Fruit fly (Drosophila melanogaster) whole organism, embryonic: ENCODE measurements around the gene Tollo.
A peak's percentile ranks its signal among the peaks of the same experiment; 100 is the strongest.

Experiments used
- Adf1 ChIP-seq: fragments of 200-800 bp; sonication (Bioruptor generic); IDR thresholded peaks from 2 replicates; pipeline ENCODE4 v1.3.6; 2022; ENCODE audit warnings: missing biosample characterization, missing genetic modification characterization
- BEAF-32 ChIP-seq: fragments of 200-800 bp; sonication (Bioruptor generic); optimal IDR thresholded peaks from 3 replicates; lab custom pipeline; 2017; ENCODE audit warnings: missing biosample characterization, missing genetic modification characterization, mild to moderate bottlenecking, moderate library complexity, missing genetic modification reagents
- BtbVII ChIP-seq: fragments of 200-800 bp; sonication (Bioruptor generic); optimal IDR thresholded peaks from 3 replicates; lab custom pipeline; 2017; ENCODE audit warnings: missing biosample characterization, mild to moderate bottlenecking, missing genetic modification characterization
- Bteb2 ChIP-seq: fragments of 200-800 bp; sonication (Bioruptor generic); optimal IDR thresholded peaks from 2 replicates; lab custom pipeline; 2016; ENCODE audit warnings: missing biosample characterization, missing genetic modification characterization
- CG10565 ChIP-seq: fragments of 200-800 bp; sonication (Bioruptor generic); optimal IDR thresholded peaks from 3 replicates; lab custom pipeline; 2016; ENCODE audit warnings: missing biosample characterization, mild to moderate bottlenecking, missing genetic modification characterization
- CG11560 ChIP-seq: fragments of 200-800 bp; sonication (Bioruptor generic); IDR thresholded peaks from 3 replicates; pipeline ENCODE4 v1.3.6; 2022; ENCODE audit warnings: missing biosample characterization, missing genetic modification characterization
- CG13296 ChIP-seq: fragments of 200-800 bp; sonication (Bioruptor generic); optimal IDR thresholded peaks from 3 replicates; lab custom pipeline; 2018; ENCODE audit warnings: missing biosample characterization, mild to moderate bottlenecking, missing genetic modification characterization
- CG14014 ChIP-seq: fragments of 200-800 bp; sonication (Bioruptor generic); IDR thresholded peaks from 2 replicates; pipeline ENCODE4 v1.3.6; 2022; ENCODE audit warnings: missing biosample characterization, missing genetic modification characterization
- CG15601 ChIP-seq: fragments of 200-800 bp; sonication (Bioruptor generic); optimal IDR thresholded peaks from 3 replicates; lab custom pipeline; 2019; ENCODE audit warnings: missing biosample characterization, mild to moderate bottlenecking, missing genetic modification characterization, moderate library complexity
- CG17829 ChIP-seq: fragments of 200-800 bp; optimal IDR thresholded peaks from 2 replicates; lab custom pipeline; 2019; ENCODE audit warnings: missing biosample characterization, mild to moderate bottlenecking, missing genetic modification characterization, moderate library complexity
- CG18262 ChIP-seq: fragments of 200-800 bp; optimal IDR thresholded peaks from 3 replicates; lab custom pipeline; 2019; ENCODE audit warnings: missing biosample characterization, mild to moderate bottlenecking, missing genetic modification characterization, moderate library complexity
- CG1832 ChIP-seq: fragments of 200-800 bp; sonication (Bioruptor generic); optimal IDR thresholded peaks from 2 replicates; lab custom pipeline; 2017; ENCODE audit warnings: missing biosample characterization, mild to moderate bottlenecking, missing genetic modification characterization, inconsistent platforms
- CG4282 ChIP-seq: fragments of 200-800 bp; sonication (Bioruptor generic); optimal IDR thresholded peaks from 2 replicates; lab custom pipeline; 2016; ENCODE audit warnings: missing biosample characterization, missing genetic modification characterization
- CG6813 ChIP-seq: fragments of 200-800 bp; sonication (Bioruptor generic); optimal IDR thresholded peaks from 2 replicates; lab custom pipeline; 2017; ENCODE audit warnings: missing biosample characterization, missing genetic modification characterization, mild to moderate bottlenecking, moderate library complexity, missing genetic modification reagents
- CG7372 ChIP-seq: fragments of 200-800 bp; sonication (Bioruptor generic); IDR thresholded peaks from 2 replicates; pipeline ENCODE4 v1.3.6; 2022; ENCODE audit warnings: missing biosample characterization, missing genetic modification characterization
- CG7928 ChIP-seq: fragments of 200-800 bp; sonication (Bioruptor generic); optimal IDR thresholded peaks from 2 replicates; lab custom pipeline; 2017; ENCODE audit warnings: missing biosample characterization, mild to moderate bottlenecking, missing genetic modification characterization
- CG8765 ChIP-seq: fragments of 200-800 bp; sonication (Bioruptor generic); IDR thresholded peaks from 2 replicates; pipeline ENCODE4 v1.3.6; 2022; ENCODE audit warnings: missing biosample characterization, missing genetic modification characterization
- CG9797 ChIP-seq: fragments of 200-800 bp; sonication (Bioruptor generic); optimal IDR thresholded peaks from 3 replicates; lab custom pipeline; 2018; ENCODE audit warnings: missing biosample characterization, mild to moderate bottlenecking, missing genetic modification characterization
- Dll ChIP-seq: fragments of 200-800 bp; sonication (Bioruptor generic); IDR thresholded peaks from 4 replicates; pipeline ENCODE4 v1.3.6; 2022; ENCODE audit warnings: missing biosample characterization, missing genetic modification characterization; ENCODE audit not compliant: partially characterized antibody
- Elba2 ChIP-seq: fragments of 200-800 bp; sonication (Bioruptor generic); optimal IDR thresholded peaks from 3 replicates; lab custom pipeline; 2016; ENCODE audit warnings: missing biosample characterization, missing genetic modification characterization
- H15 ChIP-seq: fragments of 200-800 bp; sonication (Bioruptor generic); IDR thresholded peaks from 3 replicates; pipeline ENCODE4 v1.3.6; 2022; ENCODE audit warnings: missing biosample characterization, missing genetic modification characterization
- Hand ChIP-seq: fragments of 200-800 bp; sonication (Bioruptor generic); optimal IDR thresholded peaks from 2 replicates; lab custom pipeline; 2017; ENCODE audit warnings: mild to moderate bottlenecking, missing biosample characterization, missing genetic modification reagents, missing genetic modification characterization
- Hr78 ChIP-seq, 2 experiments: fragments of 200-800 bp in 1 of 2; fragments of >200 bp in 1 of 2; sonication (Bioruptor generic) in 1 of 2; optimal IDR thresholded peaks; 2 replicates each; lab custom pipeline; 2017 to 2019; ENCODE audit warnings: missing biosample characterization in 2 of 2, missing genetic modification characterization in 2 of 2, mild to moderate bottlenecking in 1 of 2, moderate library complexity in 1 of 2
- Neu2 ChIP-seq: fragments of 200-800 bp; sonication (Bioruptor generic); optimal IDR thresholded peaks from 3 replicates; lab custom pipeline; 2016; ENCODE audit warnings: missing biosample characterization, missing genetic modification characterization, borderline replicate concordance
- Nf-YA ChIP-seq: fragments of 200-800 bp; sonication (Bioruptor generic); IDR thresholded peaks from 2 replicates; pipeline ENCODE4 v1.3.6; 2022; ENCODE audit warnings: missing biosample characterization, missing genetic modification characterization
- Ptx1 ChIP-seq: fragments of 200-800 bp; sonication (Bioruptor generic); IDR thresholded peaks from 2 replicates; pipeline ENCODE4 v1.3.6; 2022; ENCODE audit warnings: missing biosample characterization, missing genetic modification characterization
- Ssrp ChIP-seq: fragments of 200-800 bp; sonication (Bioruptor generic); optimal IDR thresholded peaks from 2 replicates; lab custom pipeline; 2018; ENCODE audit warnings: missing biosample characterization, mild to moderate bottlenecking, missing genetic modification characterization, moderate library complexity
- Trl ChIP-seq, 3 experiments: fragments of >200 bp in 2 of 3; fragments of 200-800 bp in 1 of 3; sonication (Bioruptor generic) in 1 of 3; optimal IDR thresholded peaks; 2 replicates in 1 of 3; 3 replicates in 2 of 3; lab custom pipeline; 2016 to 2017; ENCODE audit warnings: missing biosample characterization in 1 of 3, missing genetic modification characterization in 1 of 3
- abd-A ChIP-seq: fragments of 200-800 bp; sonication (Bioruptor generic); optimal IDR thresholded peaks from 3 replicates; lab custom pipeline; 2019; ENCODE audit warnings: missing biosample characterization, mild to moderate bottlenecking, missing genetic modification characterization, moderate library complexity
- ac ChIP-seq: fragments of 200-800 bp; sonication (Bioruptor generic); optimal IDR thresholded peaks from 3 replicates; lab custom pipeline; 2017; ENCODE audit warnings: missing biosample characterization, mild to moderate bottlenecking, missing genetic modification characterization
- chinmo ChIP-seq: fragments of 200-800 bp; sonication (Bioruptor generic); IDR thresholded peaks from 4 replicates; pipeline ENCODE4 v1.3.6; 2022; ENCODE audit warnings: missing biosample characterization, missing genetic modification characterization; ENCODE audit not compliant: partially characterized antibody
- crol ChIP-seq: fragments of 200-800 bp; sonication (Bioruptor generic); IDR thresholded peaks from 2 replicates; pipeline ENCODE4 v1.3.6; 2022; ENCODE audit warnings: missing biosample characterization, missing genetic modification characterization
- danr ChIP-seq: fragments of 200-800 bp; sonication (Bioruptor generic); IDR thresholded peaks from 2 replicates; pipeline ENCODE4 v1.3.6; 2022; ENCODE audit warnings: missing biosample characterization, missing genetic modification characterization
- dati ChIP-seq: fragments of 200-800 bp; sonication (Bioruptor generic); IDR thresholded peaks from 2 replicates; pipeline ENCODE4 v1.3.6; 2022; ENCODE audit warnings: missing biosample characterization, missing genetic modification characterization
- dpn ChIP-seq, 2 experiments: fragments of 200-800 bp; sonication (Bioruptor generic); optimal IDR thresholded peaks; 3 replicates each; lab custom pipeline; 2016; ENCODE audit warnings: missing biosample characterization in 2 of 2, missing genetic modification characterization in 2 of 2
- ems ChIP-seq: fragments of 200-800 bp; sonication (Bioruptor generic); optimal IDR thresholded peaks from 3 replicates; lab custom pipeline; 2016; ENCODE audit warnings: missing biosample characterization, missing genetic modification characterization
- eyg ChIP-seq: fragments of 200-800 bp; sonication (Bioruptor generic); optimal IDR thresholded peaks from 3 replicates; lab custom pipeline; 2016; ENCODE audit warnings: missing biosample characterization, missing genetic modification characterization
- fru ChIP-seq: fragments of >200 bp; optimal IDR thresholded peaks from 2 replicates; lab custom pipeline; 2017
- grau ChIP-seq: fragments of 200-800 bp; optimal IDR thresholded peaks from 3 replicates; lab custom pipeline; 2019; ENCODE audit warnings: missing biosample characterization, mild to moderate bottlenecking, missing genetic modification characterization, moderate library complexity
- hb ChIP-seq: fragments of 200-800 bp; sonication (Bioruptor generic); IDR thresholded peaks from 3 replicates; pipeline ENCODE4 v1.3.6; 2022; ENCODE audit warnings: missing biosample characterization, missing genetic modification characterization; ENCODE audit not compliant: partially characterized antibody
- kay ChIP-seq: fragments of 200-800 bp; sonication (Bioruptor generic); optimal IDR thresholded peaks from 2 replicates; lab custom pipeline; 2016; ENCODE audit warnings: missing biosample characterization, missing genetic modification characterization
- luna ChIP-seq: fragments of 200-800 bp; sonication (Bioruptor generic); optimal IDR thresholded peaks from 2 replicates; lab custom pipeline; 2016; ENCODE audit warnings: missing biosample characterization, missing genetic modification characterization
- maf-S ChIP-seq: fragments of 200-800 bp; sonication (Bioruptor generic); optimal IDR thresholded peaks from 2 replicates; lab custom pipeline; 2016; ENCODE audit warnings: missing biosample characterization, missing genetic modification characterization
- scrt ChIP-seq: fragments of 200-800 bp; sonication (Bioruptor generic); optimal IDR thresholded peaks from 2 replicates; lab custom pipeline; 2018; ENCODE audit warnings: missing biosample characterization, mild to moderate bottlenecking, missing genetic modification characterization, moderate library complexity
- slou ChIP-seq: fragments of 200-800 bp; sonication (Bioruptor generic); optimal IDR thresholded peaks from 3 replicates; lab custom pipeline; 2016; ENCODE audit warnings: missing biosample characterization, missing genetic modification characterization
- sna ChIP-seq: fragments of 200-800 bp; sonication (Bioruptor generic); IDR thresholded peaks from 2 replicates; pipeline ENCODE4 v1.3.6; 2022; ENCODE audit warnings: missing biosample characterization, missing genetic modification characterization; ENCODE audit not compliant: partially characterized antibody
- sob ChIP-seq: fragments of 200-800 bp; sonication (Bioruptor generic); IDR thresholded peaks from 2 replicates; pipeline ENCODE4 v1.3.6; 2022; ENCODE audit warnings: missing biosample characterization, missing genetic modification characterization
- stc ChIP-seq: fragments of 200-800 bp; sonication (Bioruptor generic); IDR thresholded peaks from 2 replicates; pipeline ENCODE4 v1.3.6; 2022; ENCODE audit warnings: missing biosample characterization, missing genetic modification characterization
- tx ChIP-seq: fragments of 200-800 bp; sonication (Bioruptor generic); optimal IDR thresholded peaks from 2 replicates; lab custom pipeline; 2016; ENCODE audit warnings: missing biosample characterization, missing genetic modification characterization
- wor ChIP-seq: fragments of 200-800 bp; sonication (Bioruptor generic); IDR thresholded peaks from 2 replicates; pipeline ENCODE4 v1.3.6; 2022; ENCODE audit warnings: missing biosample characterization, missing genetic modification characterization
- zen2 ChIP-seq: fragments of 200-800 bp; sonication (Bioruptor generic); IDR thresholded peaks from 3 replicates; pipeline ENCODE4 v1.3.6; 2022; ENCODE audit warnings: missing biosample characterization, missing genetic modification characterization; ENCODE audit not compliant: partially characterized antibody

The Tollo gene

DNA sequence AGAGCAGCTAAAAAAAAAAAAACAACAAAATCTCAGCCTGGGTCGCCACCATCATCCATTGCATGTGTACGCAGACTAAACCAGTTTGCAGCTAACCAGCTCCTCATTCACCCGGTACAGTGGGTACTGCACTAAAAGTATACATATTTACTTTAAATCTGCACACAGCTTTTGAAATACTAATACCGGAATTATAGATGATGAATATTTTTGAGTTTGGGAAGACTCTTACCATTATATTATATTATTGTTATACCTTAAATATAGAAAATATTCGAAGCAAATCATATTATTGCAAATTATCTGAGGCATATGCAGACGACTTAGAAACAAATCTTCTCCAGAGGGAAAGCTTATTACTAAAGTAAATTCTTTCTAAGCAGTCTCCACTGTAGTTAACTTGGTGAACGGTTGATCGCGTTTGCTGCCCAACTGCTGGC is 25.7 kb downstream of the Tollo start (continued):
- TF ChIP-seq Bteb2 (GFP tag; lab: Kevin White, UChicago) (no peak), tx (no peak), danr (GFP tag; lab: Robert Waterston, UW) (no peak), CG13296 (GFP tag; lab: Kevin White, UChicago) (no peak), sob (no peak), H15 (GFP tag; lab: Robert Waterston, UW) (0 out of 3 replicates have a peak, but pooled peaks have one; percentile 40), CG17829 (tag; lab: Kevin White, UChicago) (peak; percentile 64), dpn (GFP tag; optimal IDR thresholded peaks at IDR 0.05; lab: Kevin White, UChicago) (peak in 1 of 2 experiments; percentile 42), CG18262 (tag; lab: Kevin White, UChicago) (peak; percentile 85), CG14014 (no peak), chinmo (GFP tag; lab: Robert Waterston, UW) (no peak), BEAF-32 (GFP tag; lab: Kevin White, UChicago) (no peak), dati (GFP tag; lab: Robert Waterston, UW) (no peak), maf-S (no peak), CG15601 (tag; lab: Kevin White, UChicago) (peak; percentile 84), CG1832 (no peak), Ssrp (tag; lab: Kevin White, UChicago) (peak; percentile 74), wor (GFP tag; lab: Robert Waterston, UW) (0 out of 2 replicates have a peak, but pooled peaks have one; percentile 19), Hr78 (GFP tag; optimal IDR thresholded peaks at IDR 0.05; lab: Kevin White, UChicago) (peak in 1 of 2 experiments; percentile 65), Nf-YA (GFP tag; lab: Robert Waterston, UW) (no peak), Ptx1 (GFP tag; lab: Robert Waterston, UW) (peak; percentile 57; the same call in 1 of the 2 replicates), slou (GFP tag; lab: Kevin White, UChicago) (no peak), CG9797 (GFP tag; lab: Kevin White, UChicago) (no peak), BtbVII (GFP tag; lab: Kevin White, UChicago) (no peak), grau (tag; lab: Kevin White, UChicago) (peak; percentile 95), Neu2 (GFP tag; lab: Kevin White, UChicago) (no peak), stc (GFP tag; lab: Robert Waterston, UW) (peak; percentile 28; the same call in 1 of the 2 replicates), eyg (GFP tag; lab: Kevin White, UChicago) (no peak), abd-A (tag; lab: Kevin White, UChicago) (no peak), Hand (GFP tag; lab: Kevin White, UChicago) (no peak), fru (no peak), kay (GFP tag; lab: Kevin White, UChicago) (no peak), Trl (optimal IDR thresholded peaks at IDR 0.05; lab: Kevin White, UChicago) (no peak), Trl (GFP tag; optimal IDR thresholded peaks at IDR 0.05; lab: Kevin White, UChicago) (no peak), Dll (GFP tag; lab: Robert Waterston, UW) (no peak), ac (peak; percentile 83), CG6813 (GFP tag; lab: Kevin White, UChicago) (no peak), CG11560 (tag; lab: Robert Waterston, UW) (no peak), luna (GFP tag; lab: Kevin White, UChicago) (no peak), CG8765 (GFP tag; lab: Robert Waterston, UW) (no peak; the same call in 1 of the 2 replicates), ems (no peak), sna (no peak), scrt (GFP tag; lab: Kevin White, UChicago) (no peak), CG4282 (GFP tag; lab: Kevin White, UChicago) (no peak), zen2 (GFP tag; lab: Robert Waterston, UW) (no peak), CG7372 (GFP tag; lab: Robert Waterston, UW) (no peak), CG10565 (GFP tag; lab: Kevin White, UChicago) (no peak), CG7928 (GFP tag; lab: Kevin White, UChicago) (no peak), hb (GFP tag; lab: Robert Waterston, UW) (no peak), crol (GFP tag; lab: Robert Waterston, UW) (no peak), Adf1 (GFP tag; lab: Robert Waterston, UW) (no peak), Elba2 (no peak)
